Worm (Caenorhabditis elegans): ENCODE measurements around the gene nrfl-1.

- TF ChIP-seq ceh-19 (GFP tag; optimal IDR thresholded peaks at IDR 0.05) (no peak), pha-2 (tag; optimal IDR thresholded peaks at IDR 0.05) (no peak)
These were observed 22.6 kb upstream of the nrfl-1 start, which contains the start of the genes znf-706 and cpna-3 for ce11 chrIV:9096160-9096879.
